Worm (Caenorhabditis elegans): ENCODE measurements around the gene cpd-2.

Gene cpd-2

DNA sequence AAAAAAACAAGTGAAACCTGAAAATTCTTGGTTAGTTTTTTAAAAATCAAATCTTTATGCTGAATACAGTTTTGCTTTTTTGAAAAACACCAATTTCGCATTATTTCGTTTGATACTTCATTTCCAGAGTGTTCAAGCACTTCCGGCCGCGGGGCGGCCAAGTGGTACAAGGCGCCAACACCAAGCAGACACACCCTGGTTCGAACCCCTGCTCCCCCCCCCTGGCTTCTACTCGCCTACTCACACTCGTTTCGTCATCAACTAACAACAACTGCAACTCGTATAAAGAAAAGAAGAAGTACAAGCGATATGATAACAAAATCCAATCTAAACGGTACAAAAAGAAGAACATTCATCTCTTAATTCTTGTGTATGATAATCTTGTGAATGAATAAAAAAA lies 46.9 kb upstream of the cpd-2 start (continued):
- TF ChIP-seq ekl-4 (GFP tag; IDR thresholded peaks at IDR 0.05) (peak; percentile 39; the same call in 1 of the 2 replicates), fkh-3 (tag; optimal IDR thresholded peaks at IDR 0.05) (no peak), hsf-1 (GFP tag; IDR thresholded peaks at IDR 0.05) (peak; percentile 28; the same call in 1 of the 2 replicates), F55B11.4 (tag; optimal IDR thresholded peaks at IDR 0.05; ENCODE audit: borderline replicate concordance, insufficient read depth) (no peak), aptf-3 (GFP tag; IDR thresholded peaks at IDR 0.05) (no peak), lir-1 (GFP tag; conservative IDR thresholded peaks at IDR 0.05) (no peak), lag-1 (GFP tag; IDR thresholded peaks at IDR 0.05) (no peak), C17E4.6 (GFP tag; IDR thresholded peaks at IDR 0.05) (no peak), die-1 (tag; optimal IDR thresholded peaks at IDR 0.05) (no peak), mel-28 (tag; optimal IDR thresholded peaks at IDR 0.05; ENCODE audit: borderline replicate concordance) (no peak), C06A6.2 (GFP tag; conservative IDR thresholded peaks at IDR 0.05) (no peak), lsl-1 (GFP tag; optimal IDR thresholded peaks at IDR 0.05) (no peak), him-1 (tag; optimal IDR thresholded peaks at IDR 0.05) (no peak), bed-2 (GFP tag; IDR thresholded peaks at IDR 0.05) (no peak), ceh-40 (GFP tag; IDR thresholded peaks at IDR 0.05) (no peak), lin-54 (GFP tag; optimal IDR thresholded peaks at IDR 0.05) (no peak), ztf-3 (GFP tag; optimal IDR thresholded peaks at IDR 0.05) (no peak), rec-8 (tag; optimal IDR thresholded peaks at IDR 0.05) (no peak), nhr-80 (tag; optimal IDR thresholded peaks at IDR 0.05) (no peak), attf-3 (GFP tag; conservative IDR thresholded peaks at IDR 0.05) (no peak), tbp1 (GFP tag; optimal IDR thresholded peaks at IDR 0.05) (peak; percentile 45), F57C9.4 (tag; optimal IDR thresholded peaks at IDR 0.05) (no peak), gei-17 (GFP tag; optimal IDR thresholded peaks at IDR 0.05) (no peak), ztf-6 (GFP tag; IDR thresholded peaks at IDR 0.05) (no peak), T07F8.4 (tag; optimal IDR thresholded peaks at IDR 0.05) (no peak), unc-130 (GFP tag; optimal IDR thresholded peaks at IDR 0.05) (no peak), tbx-9 (tag; optimal IDR thresholded peaks at IDR 0.05; ENCODE audit: borderline replicate concordance) (no peak), ceh-27 (GFP tag; optimal IDR thresholded peaks at IDR 0.05) (no peak), nhr-179 (tag; optimal IDR thresholded peaks at IDR 0.05) (no peak), hmg-1.2 (GFP tag; IDR thresholded peaks at IDR 0.05) (no peak), lin-26 (GFP tag; IDR thresholded peaks at IDR 0.05) (peak; percentile 28; the same call in 1 of the 2 replicates), sptf-2 (GFP tag; optimal IDR thresholded peaks at IDR 0.05) (no peak), Y95B8A.8 (GFP tag; IDR thresholded peaks at IDR 0.05) (no peak), athp-1 (tag; optimal IDR thresholded peaks at IDR 0.05) (no peak), ceh-58 (GFP tag; IDR thresholded peaks at IDR 0.05) (no peak), Y53G8AR.9 (GFP tag; conservative IDR thresholded peaks at IDR 0.05) (no peak), ceh-79 (tag; optimal IDR thresholded peaks at IDR 0.05) (no peak), mes-4 (tag; optimal IDR thresholded peaks at IDR 0.05) (no peak), F57A8.1 (GFP tag; optimal IDR thresholded peaks at IDR 0.05) (no peak), Y67H2A.10 (GFP tag; conservative IDR thresholded peaks at IDR 0.05) (no peak), mxl-1 (tag; optimal IDR thresholded peaks at IDR 0.05) (no peak), B0035.1 (tag; optimal IDR thresholded peaks at IDR 0.05) (no peak), ztf-22 (GFP tag; optimal IDR thresholded peaks at IDR 0.05) (no peak), ccch-3 (GFP tag; optimal IDR thresholded peaks at IDR 0.05) (no peak), B0261.1 (tag; optimal IDR thresholded peaks at IDR 0.05) (peak; percentile 25), unc-62 (GFP tag; optimal IDR thresholded peaks at IDR 0.05) (no peak), D2030.7 (GFP tag; IDR thresholded peaks at IDR 0.05) (peak; percentile 59), akir-1 (GFP tag; optimal IDR thresholded peaks at IDR 0.05) (no peak), nhr-90 (tag; optimal IDR thresholded peaks at IDR 0.05) (no peak), bed-1 (GFP tag; IDR thresholded peaks at IDR 0.05) (no peak)
